Worm (Caenorhabditis elegans) whole organism, L2 larva: ENCODE measurements around the gene nspa-10.

Source experiments
- C34F6.9 ChIP-seq: fragments of 150-350 bp; optimal IDR thresholded peaks from 2 replicates; lab custom pipeline; 2014; ENCODE audit warnings: missing biosample characterization, missing genetic modification characterization
- F13H6.1 ChIP-seq: sonication (generic microtip); optimal IDR thresholded peaks from 2 replicates; lab custom pipeline; 2016; ENCODE audit warnings: missing genetic modification characterization, missing compliant biosample characterization
- R02D3.7 ChIP-seq: fragments of 150-350 bp; optimal IDR thresholded peaks from 2 replicates; lab custom pipeline; 2014; ENCODE audit warnings: missing biosample characterization, missing genetic modification characterization
- Y55F3AM.14 ChIP-seq: fragments of 200-800 bp; sonication (Bioruptor generic); optimal IDR thresholded peaks from 2 replicates; lab custom pipeline; 2018; ENCODE audit warnings: mild to moderate bottlenecking, missing genetic modification characterization, missing compliant biosample characterization
- ZK546.5 ChIP-seq: sonication (generic microtip); optimal IDR thresholded peaks from 2 replicates; lab custom pipeline; 2017; ENCODE audit warnings: missing biosample characterization, missing genetic modification characterization
- aly-2 ChIP-seq: fragments of 150-350 bp; optimal IDR thresholded peaks from 2 replicates; lab custom pipeline; 2014; ENCODE audit warnings: missing biosample characterization, missing genetic modification characterization
- blmp-1 ChIP-seq: sonication (generic microtip); optimal IDR thresholded peaks from 2 replicates; lab custom pipeline; 2017; ENCODE audit warnings: missing genetic modification characterization, mild to moderate bottlenecking, missing compliant biosample characterization, antibody characterized with exemption, moderate library complexity; ENCODE audit not compliant: insufficient read depth
- ceh-16 ChIP-seq: fragments of 150-350 bp; optimal IDR thresholded peaks from 2 replicates; lab custom pipeline; 2014; ENCODE audit warnings: missing biosample characterization, missing genetic modification characterization
- crh-2 ChIP-seq: sonication (generic microtip); optimal IDR thresholded peaks from 2 replicates; lab custom pipeline; 2017; ENCODE audit warnings: missing biosample characterization, missing genetic modification characterization
- dmd-4 ChIP-seq: sonication (generic microtip); optimal IDR thresholded peaks from 2 replicates; lab custom pipeline; 2017; ENCODE audit warnings: missing biosample characterization, missing genetic modification characterization
- egl-27 ChIP-seq: sonication (generic microtip); optimal IDR thresholded peaks from 3 replicates; lab custom pipeline; 2017; ENCODE audit warnings: missing biosample characterization, missing genetic modification reagents, missing genetic modification characterization
- elt-1 ChIP-seq: fragments of 150-350 bp; optimal IDR thresholded peaks from 2 replicates; lab custom pipeline; 2014; ENCODE audit warnings: missing biosample characterization, missing genetic modification characterization
- elt-3 ChIP-seq: sonication (generic microtip); optimal IDR thresholded peaks from 2 replicates; lab custom pipeline; 2017; ENCODE audit warnings: missing biosample characterization, missing genetic modification characterization
- fos-1 ChIP-seq: fragments of 150-350 bp; optimal IDR thresholded peaks from 2 replicates; lab custom pipeline; 2014; ENCODE audit warnings: missing biosample characterization, missing genetic modification characterization
- gmeb-1 ChIP-seq: fragments of 150-350 bp; optimal IDR thresholded peaks from 2 replicates; lab custom pipeline; 2014; ENCODE audit warnings: missing biosample characterization, missing genetic modification characterization
- lin-11 ChIP-seq: fragments of 150-350 bp; sonication (generic microtip); optimal IDR thresholded peaks from 2 replicates; lab custom pipeline; 2014; ENCODE audit warnings: missing biosample characterization, missing genetic modification characterization, inconsistent platforms, mixed read lengths
- lin-39 ChIP-seq: fragments of 150-350 bp; optimal IDR thresholded peaks from 2 replicates; lab custom pipeline; 2014; ENCODE audit warnings: missing biosample characterization, missing genetic modification reagents, missing genetic modification characterization
- lsy-2 ChIP-seq, 2 experiments: fragments of 150-350 bp in 1 of 2; sonication (generic microtip) in 1 of 2; optimal IDR thresholded peaks; 2 replicates each; lab custom pipeline; 2014 to 2017; ENCODE audit warnings: missing biosample characterization in 2 of 2, missing genetic modification characterization in 2 of 2
- mab-5 ChIP-seq: fragments of 150-350 bp; optimal IDR thresholded peaks from 2 replicates; lab custom pipeline; 2014; ENCODE audit warnings: missing biosample characterization, missing genetic modification characterization
- mbf-1 ChIP-seq: sonication (generic microtip); optimal IDR thresholded peaks from 2 replicates; lab custom pipeline; 2017; ENCODE audit warnings: missing biosample characterization, missing genetic modification characterization
- mdl-1 ChIP-seq, 2 experiments: fragments of 150-350 bp in 1 of 2; sonication (generic microtip) in 1 of 2; optimal IDR thresholded peaks; 2 replicates each; lab custom pipeline; 2017; ENCODE audit warnings: missing biosample characterization in 2 of 2, missing genetic modification characterization in 2 of 2
- nhr-10 ChIP-seq: sonication (generic microtip); optimal IDR thresholded peaks from 2 replicates; lab custom pipeline; 2017; ENCODE audit warnings: missing biosample characterization, missing genetic modification characterization
- nhr-11 ChIP-seq: fragments of 150-350 bp; optimal IDR thresholded peaks from 2 replicates; lab custom pipeline; 2014; ENCODE audit warnings: missing biosample characterization, missing genetic modification characterization
- nhr-129 ChIP-seq: fragments of 150-350 bp; optimal IDR thresholded peaks from 2 replicates; lab custom pipeline; 2014; ENCODE audit warnings: missing biosample characterization, missing genetic modification characterization
- nhr-21 ChIP-seq: fragments of 150-350 bp; optimal IDR thresholded peaks from 2 replicates; lab custom pipeline; 2014; ENCODE audit warnings: missing biosample characterization, missing genetic modification characterization
- nhr-23 ChIP-seq: fragments of 150-350 bp; optimal IDR thresholded peaks from 2 replicates; lab custom pipeline; 2014; ENCODE audit warnings: missing biosample characterization, missing genetic modification reagents, missing genetic modification characterization
- nhr-237 ChIP-seq: fragments of 150-350 bp; optimal IDR thresholded peaks from 2 replicates; lab custom pipeline; 2014; ENCODE audit warnings: missing biosample characterization, missing genetic modification characterization
- nhr-6 ChIP-seq: fragments of 150-350 bp; optimal IDR thresholded peaks from 2 replicates; lab custom pipeline; 2014; ENCODE audit warnings: missing biosample characterization, missing genetic modification characterization
- peb-1 ChIP-seq: fragments of 150-350 bp; optimal IDR thresholded peaks from 2 replicates; lab custom pipeline; 2014; ENCODE audit warnings: missing biosample characterization, missing genetic modification characterization
- skn-1 ChIP-seq: sonication (generic microtip); optimal IDR thresholded peaks from 2 replicates; lab custom pipeline; 2017; ENCODE audit warnings: missing biosample characterization, missing genetic modification characterization
- sma-3 ChIP-seq: sonication (generic microtip); optimal IDR thresholded peaks from 2 replicates; lab custom pipeline; 2016; ENCODE audit warnings: missing genetic modification reagents, missing genetic modification characterization, missing compliant biosample characterization
- sma-9 ChIP-seq, 2 experiments: fragments of 150-350 bp in 1 of 2; sonication (generic microtip) in 1 of 2; optimal IDR thresholded peaks; 2 replicates each; lab custom pipeline; 2014 to 2016; ENCODE audit warnings: missing genetic modification characterization in 2 of 2, mild to moderate bottlenecking in 1 of 2, missing biosample characterization in 1 of 2, missing compliant biosample characterization in 1 of 2, missing genetic modification reagents in 1 of 2, moderate library complexity in 1 of 2
- snpc-4 ChIP-seq: fragments of 150-350 bp; optimal IDR thresholded peaks from 2 replicates; lab custom pipeline; 2014; ENCODE audit warnings: missing biosample characterization, missing genetic modification characterization
- unc-55 ChIP-seq: fragments of 150-350 bp; sonication (generic microtip); optimal IDR thresholded peaks from 3 replicates; lab custom pipeline; 2014; ENCODE audit warnings: missing biosample characterization, missing genetic modification reagents, missing genetic modification characterization
- unc-62 ChIP-seq: fragments of 150-350 bp; optimal IDR thresholded peaks from 2 replicates; lab custom pipeline; 2014; ENCODE audit warnings: missing biosample characterization, missing genetic modification reagents, missing genetic modification characterization
- ztf-4 ChIP-seq: fragments of 150-350 bp; optimal IDR thresholded peaks from 2 replicates; lab custom pipeline; 2014; ENCODE audit warnings: missing biosample characterization, missing genetic modification characterization

Gene nspa-10

ce11 chrV:14728754-14729153, 21.5 kb downstream of the nspa-10 start, which contains the start of gene Y50E8A.2:
TSS of gene Y50E8A.2 (minus strand) at chrV:14728854.
- no peak for TF ChIP-seq F13H6.1 (tag; lab: Kevin White, UChicago)
- no peak for TF ChIP-seq dmd-4 (tag; lab: Kevin White, UChicago)
- no peak for TF ChIP-seq mdl-1 (tag; optimal IDR thresholded peaks at IDR 0.05; lab: Kevin White, UChicago)
- TF ChIP-seq unc-62, result no peak
- no peak for TF ChIP-seq skn-1 (tag; lab: Kevin White, UChicago)
- no peak for TF ChIP-seq mab-5 (tag; lab: Kevin White, UChicago)
- no peak for TF ChIP-seq egl-27
- TF ChIP-seq sma-3 (GFP tag; lab: Kevin White, UChicago), result no peak
- TF ChIP-seq nhr-11, result no peak
- no peak for TF ChIP-seq snpc-4 (tag; lab: Kevin White, UChicago)
- TF ChIP-seq lin-39 (tag; lab: Kevin White, UChicago), result no peak
- TF ChIP-seq sma-9 (GFP tag; optimal IDR thresholded peaks at IDR 0.05; lab: Kevin White, UChicago), result no peak
- no peak for TF ChIP-seq sma-9 (tag; optimal IDR thresholded peaks at IDR 0.05; lab: Kevin White, UChicago)
- TF ChIP-seq lsy-2 (tag; optimal IDR thresholded peaks at IDR 0.05; lab: Kevin White, UChicago), result no peak

- no peak for TF ChIP-seq nhr-237 (tag; lab: Kevin White, UChicago)
- TF ChIP-seq ZK546.5, result no peak
- TF ChIP-seq aly-2 (tag; lab: Kevin White, UChicago), result no peak
- TF ChIP-seq unc-55 (GFP tag; lab: Kevin White, UChicago), result no peak
- no peak for TF ChIP-seq gmeb-1 (tag; lab: Kevin White, UChicago)
- no peak for TF ChIP-seq nhr-10 (tag; lab: Kevin White, UChicago)
- no peak for TF ChIP-seq dmd-4 (tag; lab: Kevin White, UChicago)
- TF ChIP-seq skn-1 (tag; lab: Kevin White, UChicago), result no peak
- TF ChIP-seq mdl-1 (tag; optimal IDR thresholded peaks at IDR 0.05; lab: Kevin White, UChicago), result no peak
- no peak for TF ChIP-seq mbf-1 (tag; lab: Kevin White, UChicago)
Observed at ce11 chrV:14726596-14726995, 23.7 kb downstream of the nspa-10 start, which contains the start of gene Y50E8A.1. TSS of gene Y50E8A.1 (plus strand) at chrV:14726896.

- TF ChIP-seq sma-9 (GFP tag; optimal IDR thresholded peaks at IDR 0.05; lab: Kevin White, UChicago) (peak; percentile 77), sma-9 (tag; optimal IDR thresholded peaks at IDR 0.05; lab: Kevin White, UChicago) (no peak), nhr-6 (tag; lab: Kevin White, UChicago) (no peak), lin-11 (tag; lab: Kevin White, UChicago) (no peak), dmd-4 (tag; lab: Kevin White, UChicago) (no peak), nhr-21 (tag; lab: Kevin White, UChicago) (peak; percentile 42), sma-3 (GFP tag; lab: Kevin White, UChicago) (peak; percentile 19)
- TF ChIP-seq, all 48 proteins: peak for 3
Observed at ce11 chrV:14725409-14725808, 24.8 kb downstream of the nspa-10 start.

ce11 chrV:14723020-14723419, 27.2 kb downstream of the nspa-10 start, which contains the start of gene R08A2.7:
TSS of gene R08A2.7 (plus strand) at chrV:14723320.
- TF ChIP-seq nhr-6 (tag; lab: Kevin White, UChicago) (no peak), egl-27 (no peak), mbf-1 (tag; lab: Kevin White, UChicago) (no peak), ZK546.5 (no peak), nhr-237 (tag; lab: Kevin White, UChicago) (no peak), crh-2 (tag; lab: Kevin White, UChicago) (no peak), ceh-16 (tag; lab: Kevin White, UChicago) (no peak), unc-62 (no peak), nhr-23 (tag; lab: Kevin White, UChicago) (no peak), nhr-11 (no peak), lin-39 (tag; lab: Kevin White, UChicago) (no peak), sma-3 (GFP tag; lab: Kevin White, UChicago) (no peak), R02D3.7 (tag; lab: Kevin White, UChicago) (no peak), ztf-4 (tag; lab: Kevin White, UChicago) (no peak)

ce11 chrV:14719491-14719890, 30.8 kb downstream of the nspa-10 start, which contains the start of gene R08A2.1:
TSS of gene R08A2.1 (minus strand) at chrV:14719591.
- TF ChIP-seq blmp-1 (tag; lab: Kevin White, UChicago) (no peak), Y55F3AM.14 (GFP tag; lab: Kevin White, UChicago) (no peak), peb-1 (no peak), C34F6.9 (tag; lab: Kevin White, UChicago) (no peak), ceh-16 (tag; lab: Kevin White, UChicago) (no peak), nhr-23 (tag; lab: Kevin White, UChicago) (no peak), skn-1 (tag; lab: Kevin White, UChicago) (no peak), nhr-10 (tag; lab: Kevin White, UChicago) (no peak), dmd-4 (tag; lab: Kevin White, UChicago) (no peak), nhr-129 (no peak), fos-1 (tag; lab: Kevin White, UChicago) (no peak), unc-55 (GFP tag; lab: Kevin White, UChicago) (no peak), snpc-4 (tag; lab: Kevin White, UChicago) (no peak), lin-39 (tag; lab: Kevin White, UChicago) (no peak), F13H6.1 (tag; lab: Kevin White, UChicago) (no peak), R02D3.7 (tag; lab: Kevin White, UChicago) (no peak), elt-3 (tag; lab: Kevin White, UChicago) (no peak), elt-1 (tag; lab: Kevin White, UChicago) (no peak)
